In genomic region chrIII:11344125-11344524, ce11 we compare ENCODE assay signal across 3 worm cellular contexts.
TF ChIP-seq lines count a peak whose summit lies in the region.

No protein-coding gene starts in this region.

TF ChIP-seq in whole organism, L3 larva, 47 proteins besides CTCF, POLR2A, EP300 and RAD21:
- TF ChIP-seq nhr-237 (tag; optimal IDR thresholded peaks at IDR 0.05; lab: Kevin White, UChicago) = no peak
- TF ChIP-seq ceh-28 (tag; optimal IDR thresholded peaks at IDR 0.05; lab: Kevin White, UChicago) = peak; percentile 90

TF ChIP-seq in whole organism, L4 larva, 104 proteins besides CTCF, POLR2A, EP300 and RAD21:
- TF ChIP-seq lin-15B (tag; optimal IDR thresholded peaks at IDR 0.05; lab: Kevin White, UChicago) = no peak
- TF ChIP-seq zip-11 (GFP tag; IDR thresholded peaks at IDR 0.05; lab: Robert Waterston, UW) = no peak
- no peak for TF ChIP-seq vab-7 (GFP tag; IDR thresholded peaks at IDR 0.05; lab: Robert Waterston, UW)
- TF ChIP-seq nhr-25 (tag; optimal IDR thresholded peaks at IDR 0.05; lab: Kevin White, UChicago; ENCODE audit: borderline replicate concordance, insufficient read depth) = no peak
- no peak for TF ChIP-seq ceh-82 (tag; optimal IDR thresholded peaks at IDR 0.05; lab: Kevin White, UChicago)
- TF ChIP-seq lsy-2 (tag; optimal IDR thresholded peaks at IDR 0.05; lab: Kevin White, UChicago) = peak in 1 of 2 experiments; percentile 55
- TF ChIP-seq Y5F2A.4 (GFP tag; optimal IDR thresholded peaks at IDR 0.05; lab: Kevin White, UChicago) = no peak
- TF ChIP-seq lir-3 (tag; optimal IDR thresholded peaks at IDR 0.05; lab: Kevin White, UChicago) = no peak
- TF ChIP-seq ceh-28 (tag; optimal IDR thresholded peaks at IDR 0.05; lab: Kevin White, UChicago) = peak; percentile 96
- TF ChIP-seq snpc-4 (tag; optimal IDR thresholded peaks at IDR 0.05; lab: Kevin White, UChicago) = no peak
- TF ChIP-seq madf-5 (GFP tag; IDR thresholded peaks at IDR 0.05; lab: Robert Waterston, UW) = no peak
- peak; percentile 30; the same call in 1 of the 2 replicates for TF ChIP-seq lin-38 (GFP tag; IDR thresholded peaks at IDR 0.05; lab: Robert Waterston, UW)
- no peak for TF ChIP-seq lin-39 (tag; optimal IDR thresholded peaks at IDR 0.05; lab: Kevin White, UChicago)
- no peak for TF ChIP-seq F37D6.2 (tag; optimal IDR thresholded peaks at IDR 0.05; lab: Kevin White, UChicago)
- TF ChIP-seq daf-8 (GFP tag; IDR thresholded peaks at IDR 0.05; lab: Robert Waterston, UW) = no peak
- no peak for TF ChIP-seq ztf-11 (tag; optimal IDR thresholded peaks at IDR 0.05; lab: Kevin White, UChicago)
- peak; percentile 31 for TF ChIP-seq F49E8.2 (tag; optimal IDR thresholded peaks at IDR 0.05; lab: Kevin White, UChicago; ENCODE audit: borderline replicate concordance)
- TF ChIP-seq ztf-7 (tag; optimal IDR thresholded peaks at IDR 0.05; lab: Kevin White, UChicago) = no peak
- TF ChIP-seq hif-1 (tag; optimal IDR thresholded peaks at IDR 0.05; lab: Kevin White, UChicago) = no peak

TF ChIP-seq in whole organism, young adult, 124 proteins besides CTCF, POLR2A, EP300 and RAD21:
- no peak for TF ChIP-seq aptf-3 (GFP tag; IDR thresholded peaks at IDR 0.05; lab: Robert Waterston, UW)
- TF ChIP-seq snpc-1.1 (tag; optimal IDR thresholded peaks at IDR 0.05; lab: Kevin White, UChicago; ENCODE audit: insufficient read depth) = peak; percentile 59
- peak; percentile 17 for TF ChIP-seq him-1 (tag; optimal IDR thresholded peaks at IDR 0.05; lab: Kevin White, UChicago)
- TF ChIP-seq tlf-1 (GFP tag; optimal IDR thresholded peaks at IDR 0.05; lab: Kevin White, UChicago) = no peak
- no peak for TF ChIP-seq C06A6.2 (GFP tag; conservative IDR thresholded peaks at IDR 0.05; lab: Robert Waterston, UW)
- no peak for TF ChIP-seq F10E7.11 (tag; optimal IDR thresholded peaks at IDR 0.05; lab: Kevin White, UChicago)
- TF ChIP-seq mes-4 (tag; optimal IDR thresholded peaks at IDR 0.05; lab: Kevin White, UChicago) = no peak
- TF ChIP-seq chd-7 (tag; optimal IDR thresholded peaks at IDR 0.05; lab: Kevin White, UChicago) = no peak
- no peak for TF ChIP-seq sea-2 (GFP tag; IDR thresholded peaks at IDR 0.05; lab: Robert Waterston, UW)
- no peak for TF ChIP-seq ztf-25 (GFP tag; IDR thresholded peaks at IDR 0.05; lab: Robert Waterston, UW)
- no peak for TF ChIP-seq nfyb-1 (GFP tag; IDR thresholded peaks at IDR 0.05; lab: Robert Waterston, UW)
- peak; percentile 17 for TF ChIP-seq snpc-3.4 (tag; optimal IDR thresholded peaks at IDR 0.05; lab: Kevin White, UChicago)
- no peak for TF ChIP-seq nfya-2 (GFP tag; IDR thresholded peaks at IDR 0.05; lab: Robert Waterston, UW)
- peak; percentile 87 for TF ChIP-seq madf-8 (GFP tag; conservative IDR thresholded peaks at IDR 0.05; lab: Robert Waterston, UW)
- TF ChIP-seq mel-28 (tag; optimal IDR thresholded peaks at IDR 0.05; lab: Kevin White, UChicago; ENCODE audit: borderline replicate concordance) = no peak
- TF ChIP-seq dpl-1 (GFP tag; optimal IDR thresholded peaks at IDR 0.05; lab: Kevin White, UChicago) = peak; percentile 40
- TF ChIP-seq nfya-1 (tag; optimal IDR thresholded peaks at IDR 0.05; lab: Kevin White, UChicago; ENCODE audit: borderline replicate concordance, insufficient read depth) = no peak
- TF ChIP-seq Y53F4B.3 (GFP tag; IDR thresholded peaks at IDR 0.05; lab: Robert Waterston, UW) = no peak
- peak; percentile 44 for TF ChIP-seq efl-1 (GFP tag; optimal IDR thresholded peaks at IDR 0.05; lab: Kevin White, UChicago)
- TF ChIP-seq ceh-79 (tag; optimal IDR thresholded peaks at IDR 0.05; lab: Kevin White, UChicago) = no peak
- TF ChIP-seq B0035.1 (tag; optimal IDR thresholded peaks at IDR 0.05; lab: Kevin White, UChicago) = no peak
- TF ChIP-seq athp-1 (tag; optimal IDR thresholded peaks at IDR 0.05; lab: Kevin White, UChicago) = no peak
- no peak for TF ChIP-seq ceh-27 (GFP tag; optimal IDR thresholded peaks at IDR 0.05; lab: Kevin White, UChicago)
- TF ChIP-seq lsl-1 (GFP tag; optimal IDR thresholded peaks at IDR 0.05; lab: Kevin White, UChicago) = peak; percentile 97
- TF ChIP-seq ccch-3 (GFP tag; optimal IDR thresholded peaks at IDR 0.05; lab: Kevin White, UChicago) = no peak
- no peak for TF ChIP-seq mcd-1 (GFP tag; IDR thresholded peaks at IDR 0.05; lab: Robert Waterston, UW)
- peak; percentile 56 for TF ChIP-seq snpc-1.3 (tag; optimal IDR thresholded peaks at IDR 0.05; lab: Kevin White, UChicago; ENCODE audit: insufficient read depth)
- peak; percentile 91 for TF ChIP-seq xnd-1 (tag; optimal IDR thresholded peaks at IDR 0.05; lab: Kevin White, UChicago)
- peak; percentile 15 for TF ChIP-seq F49E8.2 (tag; optimal IDR thresholded peaks at IDR 0.05; lab: Kevin White, UChicago; ENCODE audit: insufficient read depth)
- TF ChIP-seq dox-1 (GFP tag; IDR thresholded peaks at IDR 0.05; lab: Robert Waterston, UW) = peak; percentile 50; the same call in 1 of the 2 replicates
- TF ChIP-seq F52B5.7 (tag; optimal IDR thresholded peaks at IDR 0.05; lab: Kevin White, UChicago) = no peak
- no peak for TF ChIP-seq ztf-28 (GFP tag; IDR thresholded peaks at IDR 0.05; lab: Robert Waterston, UW)
- no peak for TF ChIP-seq rec-8 (tag; optimal IDR thresholded peaks at IDR 0.05; lab: Kevin White, UChicago)
- TF ChIP-seq hrde-1 (tag; optimal IDR thresholded peaks at IDR 0.05; lab: Kevin White, UChicago; ENCODE audit: borderline replicate concordance) = no peak
- peak; percentile 27; the same call in 1 of the 2 replicates for TF ChIP-seq hmg-1.2 (GFP tag; IDR thresholded peaks at IDR 0.05; lab: Robert Waterston, UW)
- TF ChIP-seq Y95B8A.8 (GFP tag; IDR thresholded peaks at IDR 0.05; lab: Robert Waterston, UW) = no peak
- TF ChIP-seq nhr-80 (tag; optimal IDR thresholded peaks at IDR 0.05; lab: Kevin White, UChicago) = no peak
- TF ChIP-seq snpc-4 (GFP tag; optimal IDR thresholded peaks at IDR 0.05; lab: Kevin White, UChicago) = no peak
- TF ChIP-seq snpc-4 (tag; optimal IDR thresholded peaks at IDR 0.05; lab: Kevin White, UChicago) = no peak
- no peak for TF ChIP-seq rcor-1 (GFP tag; IDR thresholded peaks at IDR 0.05; lab: Robert Waterston, UW)
- TF ChIP-seq ekl-4 (GFP tag; IDR thresholded peaks at IDR 0.05; lab: Robert Waterston, UW) = peak; percentile 49; the same call in 1 of the 2 replicates
- TF ChIP-seq let-526 (GFP tag; IDR thresholded peaks at IDR 0.05; lab: Robert Waterston, UW) = no peak
- no peak for TF ChIP-seq attf-6 (GFP tag; IDR thresholded peaks at IDR 0.05; lab: Robert Waterston, UW)
- no peak for TF ChIP-seq K12H6.12 (tag; optimal IDR thresholded peaks at IDR 0.05; lab: Kevin White, UChicago)
- TF ChIP-seq die-1 (tag; optimal IDR thresholded peaks at IDR 0.05; lab: Kevin White, UChicago) = no peak
- TF ChIP-seq madf-3 (GFP tag; IDR thresholded peaks at IDR 0.05; lab: Robert Waterston, UW) = no peak
- peak; percentile 62 for TF ChIP-seq lin-54 (GFP tag; optimal IDR thresholded peaks at IDR 0.05; lab: Kevin White, UChicago)
- peak; percentile 31 for TF ChIP-seq tbp1 (GFP tag; optimal IDR thresholded peaks at IDR 0.05; lab: Kevin White, UChicago)
- TF ChIP-seq lin-35 (GFP tag; optimal IDR thresholded peaks at IDR 0.05; lab: Kevin White, UChicago) = no peak
- TF ChIP-seq lin-40 (tag; optimal IDR thresholded peaks at IDR 0.05; lab: Kevin White, UChicago) = no peak
- no peak for TF ChIP-seq lin-26 (GFP tag; IDR thresholded peaks at IDR 0.05; lab: Robert Waterston, UW)
- no peak for TF ChIP-seq Y53G8AR.9 (GFP tag; conservative IDR thresholded peaks at IDR 0.05; lab: Robert Waterston, UW)
- TF ChIP-seq madf-6 (GFP tag; IDR thresholded peaks at IDR 0.05; lab: Robert Waterston, UW) = peak; percentile 93
- peak; percentile 34 for TF ChIP-seq B0336.3 (GFP tag; IDR thresholded peaks at IDR 0.05; lab: Robert Waterston, UW)
- peak; percentile 70 for TF ChIP-seq D2030.7 (GFP tag; IDR thresholded peaks at IDR 0.05; lab: Robert Waterston, UW)
- TF ChIP-seq F33H1.4 (GFP tag; IDR thresholded peaks at IDR 0.05; lab: Robert Waterston, UW) = peak; percentile 95
- TF ChIP-seq ceh-91 (GFP tag; IDR thresholded peaks at IDR 0.05; lab: Robert Waterston, UW) = peak; percentile 64
- no peak for TF ChIP-seq Y67H2A.10 (GFP tag; conservative IDR thresholded peaks at IDR 0.05; lab: Robert Waterston, UW)
- no peak for TF ChIP-seq atf-7 (tag; optimal IDR thresholded peaks at IDR 0.05; lab: Kevin White, UChicago)
